Fruit fly (Drosophila melanogaster) whole organism, embryonic: ENCODE data around the gene CG43796.

Experiments
- Asciz ChIP-seq: fragments of 200-800 bp; sonication (Bioruptor generic); optimal IDR thresholded peaks from 2 replicates; lab custom pipeline; 2017; ENCODE audit warnings: missing biosample characterization, mild to moderate bottlenecking, missing genetic modification characterization, missing genetic modification reagents
- Atf3 ChIP-seq: fragments of 200-800 bp; sonication (Bioruptor generic); optimal IDR thresholded peaks from 3 replicates; lab custom pipeline; 2016; ENCODE audit warnings: missing biosample characterization, missing genetic modification characterization
- CG10274 ChIP-seq: fragments of 200-800 bp; sonication (Bioruptor generic); optimal IDR thresholded peaks from 3 replicates; lab custom pipeline; 2017; ENCODE audit warnings: missing biosample characterization, mild to moderate bottlenecking, missing genetic modification characterization
- CG11695 ChIP-seq: fragments of 200-800 bp; sonication (Bioruptor generic); IDR thresholded peaks from 3 replicates; pipeline ENCODE4 v1.3.6; 2022; ENCODE audit warnings: missing biosample characterization, missing genetic modification characterization
- CG13624 ChIP-seq: fragments of 200-800 bp; sonication (Bioruptor generic); optimal IDR thresholded peaks from 2 replicates; lab custom pipeline; 2016; ENCODE audit warnings: missing biosample characterization, missing genetic modification characterization
- CG15011 ChIP-seq: fragments of 200-800 bp; sonication (Bioruptor generic); optimal IDR thresholded peaks from 3 replicates; lab custom pipeline; 2018; ENCODE audit warnings: missing biosample characterization, mild to moderate bottlenecking, missing genetic modification characterization
- CG16815 ChIP-seq: fragments of 200-800 bp; sonication (Bioruptor generic); optimal IDR thresholded peaks from 3 replicates; lab custom pipeline; 2017; ENCODE audit warnings: missing biosample characterization, mild to moderate bottlenecking, missing genetic modification characterization
- CG17568 ChIP-seq: fragments of 200-800 bp; sonication (Bioruptor generic); optimal IDR thresholded peaks from 2 replicates; lab custom pipeline; 2018; ENCODE audit warnings: missing biosample characterization, mild to moderate bottlenecking, missing genetic modification characterization, moderate library complexity
- CG17802 ChIP-seq: fragments of 200-800 bp; sonication (Bioruptor generic); optimal IDR thresholded peaks from 2 replicates; lab custom pipeline; 2018; ENCODE audit warnings: missing biosample characterization, mild to moderate bottlenecking, missing genetic modification characterization, moderate library complexity
- CG18764 ChIP-seq: fragments of 200-800 bp; sonication (Bioruptor generic); optimal IDR thresholded peaks from 3 replicates; lab custom pipeline; 2016; ENCODE audit warnings: missing biosample characterization, missing genetic modification characterization
- CG2120 ChIP-seq: fragments of 200-800 bp; sonication (Bioruptor generic); optimal IDR thresholded peaks from 3 replicates; lab custom pipeline; 2016; ENCODE audit warnings: missing biosample characterization, missing genetic modification characterization
- CG33557 ChIP-seq: fragments of 200-800 bp; sonication (Bioruptor generic); optimal IDR thresholded peaks from 2 replicates; lab custom pipeline; 2019; ENCODE audit warnings: missing biosample characterization, mild to moderate bottlenecking, missing genetic modification characterization, moderate library complexity
- CG34376 ChIP-seq: fragments of 200-800 bp; sonication (Bioruptor generic); optimal IDR thresholded peaks from 2 replicates; lab custom pipeline; 2018; ENCODE audit warnings: missing biosample characterization, mild to moderate bottlenecking, missing genetic modification characterization
- CG3995 ChIP-seq: fragments of 200-800 bp; sonication (Bioruptor generic); optimal IDR thresholded peaks from 3 replicates; lab custom pipeline; 2016; ENCODE audit warnings: missing biosample characterization, missing genetic modification characterization
- CG4424 ChIP-seq: fragments of 200-800 bp; sonication (Bioruptor generic); optimal IDR thresholded peaks from 3 replicates; lab custom pipeline; 2016; ENCODE audit warnings: missing biosample characterization, missing genetic modification characterization
- CG4854 ChIP-seq: fragments of 200-800 bp; sonication (Bioruptor generic); optimal IDR thresholded peaks from 2 replicates; lab custom pipeline; 2016; ENCODE audit warnings: missing biosample characterization, missing genetic modification characterization, inconsistent platforms
- CG7556 ChIP-seq: fragments of 200-800 bp; sonication (Bioruptor generic); optimal IDR thresholded peaks from 2 replicates; lab custom pipeline; 2017; ENCODE audit warnings: missing biosample characterization, mild to moderate bottlenecking, missing genetic modification characterization
- CG8359 ChIP-seq: fragments of 200-800 bp; sonication (Bioruptor generic); optimal IDR thresholded peaks from 2 replicates; lab custom pipeline; 2017; ENCODE audit warnings: missing biosample characterization, mild to moderate bottlenecking, missing genetic modification characterization, borderline replicate concordance
- CG9876 ChIP-seq: fragments of 200-800 bp; sonication (Bioruptor generic); optimal IDR thresholded peaks from 2 replicates; lab custom pipeline; 2016; ENCODE audit warnings: missing biosample characterization, missing genetic modification characterization
- Dp ChIP-seq: fragments of 200-800 bp; sonication (Bioruptor generic); optimal IDR thresholded peaks from 2 replicates; lab custom pipeline; 2018; ENCODE audit warnings: missing biosample characterization, mild to moderate bottlenecking, missing genetic modification characterization, moderate library complexity
- Eip74EF ChIP-seq, 2 experiments: fragments of 200-800 bp in 1 of 2; fragments of >200 bp in 1 of 2; sonication (Bioruptor generic) in 1 of 2; optimal IDR thresholded peaks; 2 replicates each; lab custom pipeline; 2017 to 2019; ENCODE audit warnings: missing biosample characterization in 2 of 2, missing genetic modification characterization in 2 of 2, mild to moderate bottlenecking in 1 of 2, moderate library complexity in 1 of 2
- Elba2 ChIP-seq: fragments of 200-800 bp; sonication (Bioruptor generic); optimal IDR thresholded peaks from 3 replicates; lab custom pipeline; 2016; ENCODE audit warnings: missing biosample characterization, missing genetic modification characterization
- HLH4C ChIP-seq: fragments of 200-800 bp; sonication (Bioruptor generic); IDR thresholded peaks from 3 replicates; pipeline ENCODE4 v1.3.6; 2022; ENCODE audit warnings: missing biosample characterization, missing genetic modification characterization; ENCODE audit not compliant: partially characterized antibody
- Hmr ChIP-seq: fragments of 200-800 bp; sonication (Bioruptor generic); optimal IDR thresholded peaks from 3 replicates; lab custom pipeline; 2017; ENCODE audit warnings: mild to moderate bottlenecking, missing biosample characterization, missing genetic modification reagents, missing genetic modification characterization
- NfI ChIP-seq: fragments of 200-800 bp; sonication (Bioruptor generic); optimal IDR thresholded peaks from 3 replicates; lab custom pipeline; 2018; ENCODE audit warnings: missing biosample characterization, mild to moderate bottlenecking, missing genetic modification characterization, moderate library complexity
- Oli ChIP-seq: fragments of 200-800 bp; sonication (Bioruptor generic); optimal IDR thresholded peaks from 2 replicates; lab custom pipeline; 2018; ENCODE audit warnings: missing biosample characterization, mild to moderate bottlenecking, missing genetic modification characterization, moderate library complexity
- PHDP ChIP-seq: fragments of 200-800 bp; sonication (Bioruptor generic); optimal IDR thresholded peaks from 3 replicates; lab custom pipeline; 2018; ENCODE audit warnings: missing biosample characterization, mild to moderate bottlenecking, missing genetic modification characterization, moderate library complexity
- Six4 ChIP-seq: fragments of 200-800 bp; sonication (Bioruptor generic); optimal IDR thresholded peaks from 2 replicates; lab custom pipeline; 2016; ENCODE audit warnings: missing biosample characterization, missing genetic modification characterization
- Sox100B ChIP-seq: fragments of 200-800 bp; sonication (Bioruptor generic); optimal IDR thresholded peaks from 3 replicates; lab custom pipeline; 2018; ENCODE audit warnings: missing biosample characterization, mild to moderate bottlenecking, missing genetic modification characterization
- Xrp1 ChIP-seq: fragments of 200-800 bp; sonication (Bioruptor generic); IDR thresholded peaks from 2 replicates; pipeline ENCODE4 v1.3.6; 2022; ENCODE audit warnings: missing biosample characterization, missing genetic modification characterization
- amos ChIP-seq: fragments of 200-800 bp; sonication (Bioruptor generic); IDR thresholded peaks from 2 replicates; pipeline ENCODE4 v1.3.6; 2022; ENCODE audit warnings: missing biosample characterization, missing genetic modification characterization; ENCODE audit not compliant: partially characterized antibody
- aop ChIP-seq: fragments of 200-800 bp; sonication (Bioruptor generic); IDR thresholded peaks from 2 replicates; pipeline ENCODE4 v1.3.6; 2022; ENCODE audit warnings: missing biosample characterization, missing genetic modification characterization
- bowl ChIP-seq: fragments of 200-800 bp; sonication (Bioruptor generic); IDR thresholded peaks from 2 replicates; pipeline ENCODE4 v1.3.6; 2022; ENCODE audit warnings: missing biosample characterization, missing genetic modification characterization
- cad ChIP-seq: fragments of >200 bp; optimal IDR thresholded peaks from 2 replicates; lab custom pipeline; 2017; ENCODE audit warnings: missing biosample characterization, missing genetic modification characterization
- caup ChIP-seq: fragments of 200-800 bp; sonication (Bioruptor generic); optimal IDR thresholded peaks from 3 replicates; lab custom pipeline; 2017; ENCODE audit warnings: missing biosample characterization, mild to moderate bottlenecking, missing genetic modification characterization, moderate library complexity; ENCODE audit not compliant: severe bottlenecking
- da ChIP-seq: fragments of 200-800 bp; sonication (Bioruptor generic); optimal IDR thresholded peaks from 2 replicates; lab custom pipeline; 2016; ENCODE audit warnings: missing biosample characterization, missing genetic modification characterization
- dati ChIP-seq: fragments of 200-800 bp; sonication (Bioruptor generic); IDR thresholded peaks from 2 replicates; pipeline ENCODE4 v1.3.6; 2022; ENCODE audit warnings: missing biosample characterization, missing genetic modification characterization
- fd96Cb ChIP-seq: fragments of 200-800 bp; sonication (Bioruptor generic); optimal IDR thresholded peaks from 2 replicates; lab custom pipeline; 2018; ENCODE audit warnings: missing biosample characterization, mild to moderate bottlenecking, missing genetic modification characterization, moderate library complexity
- fru ChIP-seq: fragments of >200 bp; optimal IDR thresholded peaks from 2 replicates; lab custom pipeline; 2017
- gfzf ChIP-seq: fragments of 200-800 bp; sonication (Bioruptor generic); optimal IDR thresholded peaks from 2 replicates; lab custom pipeline; 2016; ENCODE audit warnings: missing biosample characterization, mild to moderate bottlenecking, missing genetic modification characterization, moderate library complexity
- grau ChIP-seq: fragments of 200-800 bp; optimal IDR thresholded peaks from 3 replicates; lab custom pipeline; 2019; ENCODE audit warnings: missing biosample characterization, mild to moderate bottlenecking, missing genetic modification characterization, moderate library complexity
- hkb ChIP-seq, 2 experiments: fragments of 200-800 bp in 1 of 2; fragments of >200 bp in 1 of 2; sonication (Bioruptor generic) in 1 of 2; IDR thresholded peaks in 1 of 2; optimal IDR thresholded peaks in 1 of 2; 2 replicates each; pipeline versions ENCODE4 v1.3.6 to Lab custom; 2017 to 2022; ENCODE audit warnings: missing biosample characterization in 1 of 2, missing genetic modification characterization in 1 of 2
- lmd ChIP-seq: fragments of 200-800 bp; sonication (Bioruptor generic); IDR thresholded peaks from 2 replicates; pipeline ENCODE4 v1.3.6; 2022; ENCODE audit warnings: missing biosample characterization, missing genetic modification characterization
- luna ChIP-seq: fragments of 200-800 bp; sonication (Bioruptor generic); optimal IDR thresholded peaks from 2 replicates; lab custom pipeline; 2016; ENCODE audit warnings: missing biosample characterization, missing genetic modification characterization
- pnt ChIP-seq: fragments of 200-800 bp; sonication (Bioruptor generic); optimal IDR thresholded peaks from 3 replicates; lab custom pipeline; 2016; ENCODE audit warnings: missing biosample characterization, missing genetic modification characterization
- seq ChIP-seq: fragments of 200-800 bp; sonication (Bioruptor generic); IDR thresholded peaks from 2 replicates; pipeline ENCODE4 v1.3.6; 2022; ENCODE audit warnings: missing biosample characterization, missing genetic modification characterization
- shn ChIP-seq: fragments of 200-800 bp; sonication (Bioruptor generic); optimal IDR thresholded peaks from 3 replicates; lab custom pipeline; 2016; ENCODE audit warnings: missing biosample characterization, missing genetic modification characterization
- tio ChIP-seq: fragments of 200-800 bp; sonication (Bioruptor generic); optimal IDR thresholded peaks from 2 replicates; lab custom pipeline; 2017; ENCODE audit warnings: missing biosample characterization, missing genetic modification characterization, inconsistent platforms
- vfl ChIP-seq: fragments of 200-800 bp; sonication (Bioruptor generic); optimal IDR thresholded peaks from 2 replicates; lab custom pipeline; 2016; ENCODE audit warnings: missing biosample characterization, missing genetic modification characterization
- zf30C ChIP-seq: fragments of 200-800 bp; sonication (Bioruptor generic); optimal IDR thresholded peaks from 3 replicates; lab custom pipeline; 2018; ENCODE audit warnings: missing biosample characterization, mild to moderate bottlenecking, missing genetic modification characterization
- zfh2 ChIP-seq: fragments of 200-800 bp; sonication (Bioruptor generic); optimal IDR thresholded peaks from 2 replicates; lab custom pipeline; 2016; ENCODE audit warnings: missing biosample characterization, missing genetic modification characterization

CG43796 gene

DNA sequence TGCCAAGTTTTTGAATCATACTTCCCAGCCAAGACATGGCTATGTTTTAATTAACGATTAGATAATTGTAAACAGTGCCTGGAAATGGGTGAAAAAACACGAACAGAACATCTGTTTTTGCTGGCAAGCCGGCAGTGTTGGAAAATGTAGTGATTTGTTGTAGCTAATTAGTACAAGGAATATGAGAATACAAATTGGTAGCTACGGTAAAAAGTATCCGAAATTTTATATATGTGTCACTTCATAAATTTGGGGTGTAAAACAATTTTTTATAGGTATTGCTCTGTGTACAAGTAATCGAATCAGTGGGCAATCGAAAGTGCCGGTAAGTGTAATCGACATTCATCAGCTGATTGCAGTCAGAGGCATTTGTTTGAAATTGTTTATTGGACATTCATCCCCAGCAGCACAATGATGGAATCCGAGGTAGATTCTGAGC lies 35.1 kb downstream of the CG43796 start, which contains the start of the genes mRpL51 and Uba4 (continued):
- TF ChIP-seq CG33557 (GFP tag; lab: Kevin White, UChicago) (no peak), CG7556 (no peak), zfh2 (GFP tag; lab: Kevin White, UChicago) (peak; percentile 56), bowl (GFP tag; lab: Robert Waterston, UW) (no peak), pnt (GFP tag; lab: Kevin White, UChicago) (peak; percentile 9), Atf3 (no peak), CG18764 (GFP tag; lab: Kevin White, UChicago) (peak; percentile 32), tio (GFP tag; lab: Kevin White, UChicago) (no peak), grau (tag; lab: Kevin White, UChicago) (peak; percentile 34), CG8359 (GFP tag; lab: Kevin White, UChicago) (no peak), amos (no peak; the same call in 1 of the 2 replicates), da (GFP tag; lab: Kevin White, UChicago) (peak; percentile 23), Dp (peak; percentile 58), cad (no peak), Asciz (GFP tag; lab: Kevin White, UChicago) (no peak), lmd (GFP tag; lab: Robert Waterston, UW) (no peak), caup (no peak), Xrp1 (GFP tag; lab: Robert Waterston, UW) (no peak), Oli (no peak), aop (no peak), CG16815 (GFP tag; lab: Kevin White, UChicago) (no peak), CG3995 (peak; percentile 79), shn (no peak), Eip74EF (GFP tag; optimal IDR thresholded peaks at IDR 0.05; lab: Kevin White, UChicago) (no peak), CG10274 (GFP tag; lab: Kevin White, UChicago) (no peak), Six4 (GFP tag; lab: Kevin White, UChicago) (peak; percentile 37), CG15011 (GFP tag; lab: Kevin White, UChicago) (no peak), HLH4C (GFP tag; lab: Robert Waterston, UW) (peak; percentile 69), CG17568 (GFP tag; lab: Kevin White, UChicago) (no peak), CG9876 (GFP tag; lab: Kevin White, UChicago) (no peak), PHDP (tag; lab: Kevin White, UChicago) (peak; percentile 37), fru (lab: Kevin White, UChicago) (no peak), dati (no peak), hkb (optimal IDR thresholded peaks at IDR 0.05; lab: Kevin White, UChicago) (no peak), hkb (GFP tag; IDR thresholded peaks at IDR 0.05; lab: Robert Waterston, UW) (no peak), seq (GFP tag; lab: Robert Waterston, UW) (no peak), vfl (GFP tag; lab: Kevin White, UChicago) (no peak), CG17802 (tag; lab: Kevin White, UChicago) (no peak), Sox100B (no peak), gfzf (GFP tag; lab: Kevin White, UChicago) (peak; percentile 26), fd96Cb (tag; lab: Kevin White, UChicago) (no peak), zf30C (no peak), CG11695 (0 out of 3 replicates have a peak, but pooled peaks have one; percentile 35), CG13624 (GFP tag; lab: Kevin White, UChicago) (peak; percentile 16), CG4424 (GFP tag; lab: Kevin White, UChicago) (peak; percentile 42), Elba2 (peak; percentile 61), luna (no peak), CG2120 (GFP tag; lab: Kevin White, UChicago) (peak; percentile 66), NfI (GFP tag; lab: Kevin White, UChicago) (peak; percentile 41), Hmr (GFP tag; lab: Kevin White, UChicago) (no peak), CG4854 (GFP tag; lab: Kevin White, UChicago) (peak; percentile 15), CG34376 (GFP tag; lab: Kevin White, UChicago) (peak; percentile 35)
